Fruit fly (Drosophila melanogaster) whole organism, embryonic: ENCODE measurements around the gene SpdS.

Experiments
- Aef1 ChIP-seq: fragments of 200-800 bp; sonication (Bioruptor generic); IDR thresholded peaks from 3 replicates; pipeline ENCODE4 v1.3.6; 2022; ENCODE audit warnings: missing biosample characterization, missing genetic modification characterization
- Awh ChIP-seq: fragments of 200-800 bp; sonication (Bioruptor generic); IDR thresholded peaks from 2 replicates; pipeline ENCODE4, ENCODE4 v1.3.6; 2022; ENCODE audit warnings: missing biosample characterization, missing genetic modification characterization
- CG10209 ChIP-seq: fragments of 200-800 bp; sonication (Bioruptor generic); optimal IDR thresholded peaks from 3 replicates; lab custom pipeline; 2017; ENCODE audit warnings: missing biosample characterization, mild to moderate bottlenecking, missing genetic modification characterization, missing genetic modification reagents
- CG10462 ChIP-seq: fragments of 200-800 bp; sonication (Bioruptor generic); optimal IDR thresholded peaks from 2 replicates; lab custom pipeline; 2016; ENCODE audit warnings: missing biosample characterization, missing genetic modification characterization
- CG11456 ChIP-seq: fragments of 200-800 bp; sonication (Bioruptor generic); IDR thresholded peaks from 3 replicates; pipeline ENCODE4 v1.3.6; 2022; ENCODE audit warnings: missing biosample characterization, missing genetic modification characterization
- CG16813 ChIP-seq: fragments of 200-800 bp; sonication (Bioruptor generic); IDR thresholded peaks from 3 replicates; pipeline ENCODE4 v1.3.6; 2022; ENCODE audit warnings: missing biosample characterization, missing genetic modification characterization; ENCODE audit not compliant: partially characterized antibody
- CG17328 ChIP-seq: fragments of 200-800 bp; sonication (Bioruptor generic); IDR thresholded peaks from 2 replicates; pipeline ENCODE4 v1.3.6; 2022; ENCODE audit warnings: missing biosample characterization, missing genetic modification characterization
- CG17568 ChIP-seq: fragments of 200-800 bp; sonication (Bioruptor generic); optimal IDR thresholded peaks from 2 replicates; lab custom pipeline; 2018; ENCODE audit warnings: missing biosample characterization, mild to moderate bottlenecking, missing genetic modification characterization, moderate library complexity
- CG17612 ChIP-seq: fragments of 200-800 bp; sonication (Bioruptor generic); IDR thresholded peaks from 2 replicates; pipeline ENCODE4 v1.3.6; 2022; ENCODE audit warnings: missing biosample characterization, missing genetic modification characterization
- CG18262 ChIP-seq: fragments of 200-800 bp; optimal IDR thresholded peaks from 3 replicates; lab custom pipeline; 2019; ENCODE audit warnings: missing biosample characterization, mild to moderate bottlenecking, missing genetic modification characterization, moderate library complexity
- CG31224 ChIP-seq: fragments of 200-800 bp; sonication (Bioruptor generic); IDR thresholded peaks from 2 replicates; pipeline ENCODE4 v1.3.6; 2022; ENCODE audit warnings: missing biosample characterization, missing genetic modification characterization
- CG32767 ChIP-seq: fragments of 200-800 bp; sonication (Bioruptor generic); IDR thresholded peaks from 2 replicates; pipeline ENCODE4 v1.3.6; 2022; ENCODE audit warnings: missing biosample characterization, missing genetic modification characterization
- CG3407 ChIP-seq: fragments of 200-800 bp; sonication (Bioruptor generic); optimal IDR thresholded peaks from 2 replicates; lab custom pipeline; 2018; ENCODE audit warnings: missing biosample characterization, mild to moderate bottlenecking, missing genetic modification characterization
- CG34376 ChIP-seq: fragments of 200-800 bp; sonication (Bioruptor generic); optimal IDR thresholded peaks from 2 replicates; lab custom pipeline; 2018; ENCODE audit warnings: missing biosample characterization, mild to moderate bottlenecking, missing genetic modification characterization
- CG6254 ChIP-seq: fragments of 200-800 bp; sonication (Bioruptor generic); optimal IDR thresholded peaks from 3 replicates; lab custom pipeline; 2017; ENCODE audit warnings: mild to moderate bottlenecking, missing biosample characterization, missing genetic modification reagents, missing genetic modification characterization
- CG7745 ChIP-seq: fragments of 200-800 bp; sonication (Bioruptor generic); optimal IDR thresholded peaks from 2 replicates; lab custom pipeline; 2018; ENCODE audit warnings: missing biosample characterization, mild to moderate bottlenecking, missing genetic modification characterization, moderate library complexity
- CkIIα-i1 ChIP-seq: fragments of 200-800 bp; sonication (Bioruptor generic); IDR thresholded peaks from 2 replicates; pipeline ENCODE4 v1.3.6; 2022; ENCODE audit warnings: missing biosample characterization, missing genetic modification characterization
- Fer1 ChIP-seq: fragments of 200-800 bp; sonication (Bioruptor generic); optimal IDR thresholded peaks from 2 replicates; lab custom pipeline; 2017; ENCODE audit warnings: missing biosample characterization, mild to moderate bottlenecking, missing genetic modification characterization
- GATAe ChIP-seq: fragments of 200-800 bp; sonication (Bioruptor generic); conservative IDR thresholded peaks from 2 replicates; pipeline ENCODE4 v1.3.6; 2022; ENCODE audit warnings: missing biosample characterization, missing genetic modification characterization
- H15 ChIP-seq: fragments of 200-800 bp; sonication (Bioruptor generic); IDR thresholded peaks from 3 replicates; pipeline ENCODE4 v1.3.6; 2022; ENCODE audit warnings: missing biosample characterization, missing genetic modification characterization
- Mrtf ChIP-seq: fragments of 200-800 bp; sonication (Bioruptor generic); IDR thresholded peaks from 3 replicates; pipeline ENCODE4 v1.3.6; 2022; ENCODE audit warnings: missing biosample characterization, missing genetic modification characterization
- Myb ChIP-seq: fragments of 200-800 bp; sonication (Bioruptor generic); optimal IDR thresholded peaks from 2 replicates; lab custom pipeline; 2016; ENCODE audit warnings: missing biosample characterization, missing genetic modification characterization
- NFAT ChIP-seq: fragments of 200-800 bp; sonication (Bioruptor generic); IDR thresholded peaks from 2 replicates; pipeline ENCODE4 v1.3.6; 2022; ENCODE audit warnings: missing biosample characterization, missing genetic modification characterization
- Neu2 ChIP-seq: fragments of 200-800 bp; sonication (Bioruptor generic); optimal IDR thresholded peaks from 3 replicates; lab custom pipeline; 2016; ENCODE audit warnings: missing biosample characterization, missing genetic modification characterization, borderline replicate concordance
- Nf-YC ChIP-seq: fragments of 200-800 bp; optimal IDR thresholded peaks from 3 replicates; lab custom pipeline; 2019; ENCODE audit warnings: missing biosample characterization, mild to moderate bottlenecking, missing genetic modification characterization, moderate library complexity
- Rfx ChIP-seq: fragments of 200-800 bp; sonication (Bioruptor generic); IDR thresholded peaks from 2 replicates; pipeline ENCODE4 v1.3.6; 2022; ENCODE audit warnings: missing biosample characterization, missing genetic modification characterization
- Sry-δ ChIP-seq: fragments of 200-800 bp; sonication (Bioruptor generic); optimal IDR thresholded peaks from 2 replicates; lab custom pipeline; 2016; ENCODE audit warnings: missing biosample characterization, missing genetic modification characterization
- Trl ChIP-seq, 3 experiments: fragments of >200 bp in 2 of 3; fragments of 200-800 bp in 1 of 3; sonication (Bioruptor generic) in 1 of 3; optimal IDR thresholded peaks; 2 replicates in 1 of 3; 3 replicates in 2 of 3; lab custom pipeline; 2016 to 2017; ENCODE audit warnings: missing biosample characterization in 1 of 3, missing genetic modification characterization in 1 of 3
- Vsx1 ChIP-seq: fragments of 200-800 bp; sonication (Bioruptor generic); optimal IDR thresholded peaks from 2 replicates; lab custom pipeline; 2017; ENCODE audit warnings: missing biosample characterization, mild to moderate bottlenecking, missing genetic modification characterization, missing genetic modification reagents
- abd-A ChIP-seq: fragments of 200-800 bp; sonication (Bioruptor generic); optimal IDR thresholded peaks from 3 replicates; lab custom pipeline; 2019; ENCODE audit warnings: missing biosample characterization, mild to moderate bottlenecking, missing genetic modification characterization, moderate library complexity
- ash1 ChIP-seq: fragments of 200-800 bp; sonication (Bioruptor generic); optimal IDR thresholded peaks from 2 replicates; lab custom pipeline; 2018; ENCODE audit warnings: missing biosample characterization, mild to moderate bottlenecking, missing genetic modification characterization
- bowl ChIP-seq: fragments of 200-800 bp; sonication (Bioruptor generic); IDR thresholded peaks from 2 replicates; pipeline ENCODE4 v1.3.6; 2022; ENCODE audit warnings: missing biosample characterization, missing genetic modification characterization
- cg ChIP-seq: fragments of 200-800 bp; sonication (Bioruptor generic); optimal IDR thresholded peaks from 3 replicates; lab custom pipeline; 2019; ENCODE audit warnings: missing biosample characterization, mild to moderate bottlenecking, missing genetic modification characterization, moderate library complexity
- croc ChIP-seq: fragments of 200-800 bp; sonication (Bioruptor generic); conservative IDR thresholded peaks from 3 replicates; pipeline ENCODE4 v1.3.6; 2022; ENCODE audit warnings: missing biosample characterization, missing genetic modification characterization
- dmrt11E ChIP-seq: fragments of 200-800 bp; sonication (Bioruptor generic); optimal IDR thresholded peaks from 3 replicates; lab custom pipeline; 2018; ENCODE audit warnings: missing biosample characterization, mild to moderate bottlenecking, missing genetic modification characterization, moderate library complexity
- dmrt99B ChIP-seq: fragments of 200-800 bp; sonication (Bioruptor generic); optimal IDR thresholded peaks from 2 replicates; lab custom pipeline; 2018; ENCODE audit warnings: missing biosample characterization, mild to moderate bottlenecking, missing genetic modification characterization, moderate library complexity
- eve ChIP-seq, 2 experiments: fragments of >200 bp; optimal IDR thresholded peaks; 2 replicates each; lab custom pipeline; 2017; ENCODE audit warnings: missing biosample characterization in 2 of 2, missing genetic modification characterization in 2 of 2
- exex ChIP-seq: fragments of 200-800 bp; sonication (Bioruptor generic); optimal IDR thresholded peaks from 4 replicates; lab custom pipeline; 2018; ENCODE audit warnings: missing biosample characterization, mild to moderate bottlenecking, missing genetic modification characterization, moderate library complexity
- ham ChIP-seq: fragments of 200-800 bp; sonication (Bioruptor generic); IDR thresholded peaks from 2 replicates; pipeline ENCODE4 v1.3.6; 2022; ENCODE audit warnings: missing biosample characterization, missing genetic modification characterization
- kah ChIP-seq: fragments of 200-800 bp; sonication (Bioruptor generic); optimal IDR thresholded peaks from 2 replicates; lab custom pipeline; 2018; ENCODE audit warnings: missing biosample characterization, mild to moderate bottlenecking, missing genetic modification characterization
- kay ChIP-seq: fragments of 200-800 bp; sonication (Bioruptor generic); optimal IDR thresholded peaks from 2 replicates; lab custom pipeline; 2016; ENCODE audit warnings: missing biosample characterization, missing genetic modification characterization
- maf-S ChIP-seq: fragments of 200-800 bp; sonication (Bioruptor generic); optimal IDR thresholded peaks from 2 replicates; lab custom pipeline; 2016; ENCODE audit warnings: missing biosample characterization, missing genetic modification characterization
- mam ChIP-seq: fragments of 200-800 bp; sonication (Bioruptor generic); optimal IDR thresholded peaks from 3 replicates; lab custom pipeline; 2016; ENCODE audit warnings: missing biosample characterization, missing genetic modification characterization
- mld ChIP-seq: fragments of 200-800 bp; sonication (Bioruptor generic); IDR thresholded peaks from 3 replicates; pipeline ENCODE4 v1.3.6; 2022; ENCODE audit warnings: missing biosample characterization, missing genetic modification characterization; ENCODE audit not compliant: partially characterized antibody
- org-1 ChIP-seq: fragments of 200-800 bp; sonication (Bioruptor generic); optimal IDR thresholded peaks from 2 replicates; lab custom pipeline; 2017; ENCODE audit warnings: missing biosample characterization, missing genetic modification characterization
- sd ChIP-seq: fragments of 200-800 bp; sonication (Bioruptor generic); optimal IDR thresholded peaks from 3 replicates; lab custom pipeline; 2018; ENCODE audit warnings: missing biosample characterization, mild to moderate bottlenecking, missing genetic modification characterization, moderate library complexity
- slp2 ChIP-seq: fragments of 200-800 bp; sonication (Bioruptor generic); optimal IDR thresholded peaks from 2 replicates; lab custom pipeline; 2016; ENCODE audit warnings: missing biosample characterization, missing genetic modification characterization
- so ChIP-seq: fragments of 200-800 bp; sonication (Bioruptor generic); IDR thresholded peaks from 3 replicates; pipeline ENCODE4 v1.3.6; 2022; ENCODE audit warnings: missing biosample characterization, missing genetic modification characterization
- unpg ChIP-seq: fragments of 200-800 bp; sonication (Bioruptor generic); optimal IDR thresholded peaks from 3 replicates; lab custom pipeline; 2018; ENCODE audit warnings: missing biosample characterization, mild to moderate bottlenecking, missing genetic modification characterization, moderate library complexity
- vvl ChIP-seq: fragments of 200-800 bp; sonication (Bioruptor generic); IDR thresholded peaks from 2 replicates; pipeline ENCODE4 v1.3.6; 2022; ENCODE audit warnings: missing biosample characterization, missing genetic modification characterization
- wek ChIP-seq: fragments of 200-800 bp; sonication (Bioruptor generic); optimal IDR thresholded peaks from 3 replicates; lab custom pipeline; 2018; ENCODE audit warnings: missing biosample characterization, mild to moderate bottlenecking, missing genetic modification characterization, moderate library complexity

SpdS gene

DNA sequence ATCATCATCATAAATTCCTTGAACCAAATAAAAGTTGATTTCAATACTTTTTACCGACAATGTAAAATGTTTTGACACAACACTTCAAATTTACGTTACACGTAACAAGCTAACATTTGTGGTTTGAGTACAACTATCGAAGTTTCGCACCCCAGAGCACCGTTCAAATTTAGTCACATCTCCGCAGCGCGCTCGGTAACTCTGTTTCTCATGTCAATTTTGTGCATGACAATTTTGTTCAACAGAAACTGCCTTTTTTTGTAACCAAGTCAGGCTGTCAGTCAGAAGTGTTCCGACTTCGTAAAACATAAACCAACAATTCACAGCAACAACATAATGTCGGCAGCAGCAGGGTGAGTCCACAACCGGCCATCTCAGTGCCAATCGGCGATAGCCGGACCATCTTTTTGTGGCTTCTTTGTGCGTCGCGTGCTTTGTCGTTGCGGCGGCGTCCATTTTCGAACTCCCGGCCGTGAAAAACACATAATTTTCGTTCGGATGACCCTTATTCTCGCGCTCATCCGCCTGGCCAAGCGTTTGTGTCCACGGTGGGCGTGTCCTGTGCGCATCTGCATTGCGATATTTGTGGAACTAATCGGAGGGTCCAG lies 46.4 kb downstream of the SpdS start, which contains the start of gene p23 (continued):
- no peak for TF ChIP-seq CG3407
- TF ChIP-seq sd (tag; lab: Kevin White, UChicago): peak; percentile 82
- no peak for TF ChIP-seq so (GFP tag; lab: Robert Waterston, UW)
- no peak for TF ChIP-seq CG32767 (GFP tag; lab: Robert Waterston, UW)
- TF ChIP-seq CG6254 (GFP tag; lab: Kevin White, UChicago): no peak
- TF ChIP-seq CG17328 (GFP tag; lab: Robert Waterston, UW): no peak
- no peak for TF ChIP-seq H15
- no peak for TF ChIP-seq Neu2 (GFP tag; lab: Kevin White, UChicago)
- TF ChIP-seq Rfx (GFP tag; lab: Robert Waterston, UW): peak; percentile 63
- TF ChIP-seq CkIIα-i1: no peak
- TF ChIP-seq Myb: peak; percentile 81
- no peak for TF ChIP-seq abd-A
- TF ChIP-seq NFAT (GFP tag; lab: Robert Waterston, UW): no peak
- TF ChIP-seq CG10209 (GFP tag; lab: Kevin White, UChicago): no peak
- no peak for TF ChIP-seq exex (tag; lab: Kevin White, UChicago)
- TF ChIP-seq vvl (GFP tag; lab: Robert Waterston, UW): peak; percentile 59
- no peak for TF ChIP-seq org-1 (GFP tag; lab: Kevin White, UChicago)
- TF ChIP-seq Sry-δ (GFP tag; lab: Kevin White, UChicago): peak; percentile 58
- no peak for TF ChIP-seq kah (GFP tag; lab: Kevin White, UChicago)
- no peak for TF ChIP-seq bowl (GFP tag; lab: Robert Waterston, UW)
- no peak for TF ChIP-seq croc (GFP tag; lab: Robert Waterston, UW)
- no peak for TF ChIP-seq CG7745 (tag; lab: Kevin White, UChicago)
- no peak for TF ChIP-seq Mrtf
- no peak for TF ChIP-seq dmrt99B
- TF ChIP-seq cg (GFP tag; lab: Kevin White, UChicago): no peak
- no peak for TF ChIP-seq Fer1 (GFP tag; lab: Kevin White, UChicago)
- no peak for TF ChIP-seq CG18262 (tag; lab: Kevin White, UChicago)
- no peak for TF ChIP-seq CG10462 (GFP tag; lab: Kevin White, UChicago)
- TF ChIP-seq unpg (GFP tag; lab: Kevin White, UChicago): no peak
- TF ChIP-seq mld (GFP tag; lab: Robert Waterston, UW): no peak
- TF ChIP-seq Trl (optimal IDR thresholded peaks at IDR 0.05; lab: Kevin White, UChicago): no peak
- no peak for TF ChIP-seq Trl (GFP tag; optimal IDR thresholded peaks at IDR 0.05; lab: Kevin White, UChicago)
- TF ChIP-seq GATAe (GFP tag; lab: Robert Waterston, UW): no peak
- no peak for TF ChIP-seq Vsx1 (GFP tag; lab: Kevin White, UChicago)
- TF ChIP-seq ash1 (GFP tag; lab: Kevin White, UChicago): no peak
- no peak for TF ChIP-seq ham (GFP tag; lab: Robert Waterston, UW)
- no peak for TF ChIP-seq CG31224
- TF ChIP-seq Aef1 (GFP tag; lab: Robert Waterston, UW): no peak
- no peak for TF ChIP-seq eve (GFP tag; optimal IDR thresholded peaks at IDR 0.05; lab: Kevin White, UChicago)
- TF ChIP-seq CG17568 (GFP tag; lab: Kevin White, UChicago): no peak
- peak; percentile 62 for TF ChIP-seq CG16813 (GFP tag; lab: Robert Waterston, UW)
- no peak for TF ChIP-seq wek (GFP tag; lab: Kevin White, UChicago)
- TF ChIP-seq maf-S (GFP tag; lab: Kevin White, UChicago): no peak
- TF ChIP-seq CG11456 (GFP tag; lab: Robert Waterston, UW): no peak
- no peak for TF ChIP-seq Awh
- TF ChIP-seq CG34376 (GFP tag; lab: Kevin White, UChicago): no peak
- no peak for TF ChIP-seq dmrt11E
- no peak for TF ChIP-seq kay (GFP tag; lab: Kevin White, UChicago)
- TF ChIP-seq Nf-YC: no peak
- TF ChIP-seq CG17612 (GFP tag; lab: Robert Waterston, UW): no peak
- TF ChIP-seq slp2 (GFP tag; lab: Kevin White, UChicago): no peak
- TF ChIP-seq mam (GFP tag; lab: Kevin White, UChicago): no peak
